Worm (Caenorhabditis elegans) whole organism, L2 larva: ENCODE results near the gene Y119D3B.14.

Experiments
- ceh-82 ChIP-seq: fragments of 150-350 bp; optimal IDR thresholded peaks from 2 replicates; lab custom pipeline; 2014; ENCODE audit warnings: missing biosample characterization, missing genetic modification characterization
- unc-55 ChIP-seq: fragments of 150-350 bp; sonication (generic microtip); optimal IDR thresholded peaks from 3 replicates; lab custom pipeline; 2014; ENCODE audit warnings: missing biosample characterization, missing genetic modification reagents, missing genetic modification characterization

ce11 chrIII:1206331-1206730 is 12.7 kb upstream of the Y119D3B.14 start:
- no peak for TF ChIP-seq unc-55 (GFP tag; lab: Kevin White, UChicago)
- TF ChIP-seq ceh-82 (tag; lab: Kevin White, UChicago) = no peak
